Fruit fly (Drosophila melanogaster): ENCODE measurements around the gene Blos3.

DNA sequence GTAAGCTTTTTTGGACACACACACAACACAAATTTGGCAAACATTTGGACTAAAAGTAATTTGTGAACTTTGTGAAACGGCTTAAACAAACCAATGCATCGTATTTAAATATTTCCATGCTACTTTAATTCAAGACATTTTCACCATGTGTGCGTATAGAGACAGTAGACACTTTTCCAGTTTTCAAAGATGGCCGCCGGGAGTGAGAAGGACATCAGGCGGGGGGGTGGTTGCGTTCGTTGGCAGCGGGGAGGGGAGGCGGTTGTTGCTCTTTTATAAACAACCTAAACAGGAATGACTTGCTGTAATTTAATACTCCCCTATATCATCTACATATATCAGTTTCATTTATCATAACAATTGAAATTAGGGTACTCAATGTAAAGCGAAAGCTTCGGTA lies 16.6 kb upstream of the Blos3 start:
- no peak for TF ChIP-seq Dek (tag; optimal IDR thresholded peaks at IDR 0.05)
- no peak for TF ChIP-seq CG16863 (GFP tag; optimal IDR thresholded peaks at IDR 0.05)
- no peak for TF ChIP-seq CG7928 (GFP tag; optimal IDR thresholded peaks at IDR 0.05)
- no peak for TF ChIP-seq crp (GFP tag; optimal IDR thresholded peaks at IDR 0.05)
- TF ChIP-seq Med (GFP tag), result no peak
- TF ChIP-seq CG15696 (tag; optimal IDR thresholded peaks at IDR 0.05), result no peak
- no peak for TF ChIP-seq Sry-β (GFP tag; optimal IDR thresholded peaks at IDR 0.05)
- no peak for TF ChIP-seq lmd (GFP tag; IDR thresholded peaks at IDR 0.05)
- no peak for TF ChIP-seq Drgx (GFP tag; IDR thresholded peaks at IDR 0.05)
- no peak for TF ChIP-seq maf-S (GFP tag; optimal IDR thresholded peaks at IDR 0.05)
- TF ChIP-seq YL-1 (GFP tag; optimal IDR thresholded peaks at IDR 0.05), result no peak
